Worm (Caenorhabditis elegans): ENCODE results near the gene hsd-3.

DNA sequence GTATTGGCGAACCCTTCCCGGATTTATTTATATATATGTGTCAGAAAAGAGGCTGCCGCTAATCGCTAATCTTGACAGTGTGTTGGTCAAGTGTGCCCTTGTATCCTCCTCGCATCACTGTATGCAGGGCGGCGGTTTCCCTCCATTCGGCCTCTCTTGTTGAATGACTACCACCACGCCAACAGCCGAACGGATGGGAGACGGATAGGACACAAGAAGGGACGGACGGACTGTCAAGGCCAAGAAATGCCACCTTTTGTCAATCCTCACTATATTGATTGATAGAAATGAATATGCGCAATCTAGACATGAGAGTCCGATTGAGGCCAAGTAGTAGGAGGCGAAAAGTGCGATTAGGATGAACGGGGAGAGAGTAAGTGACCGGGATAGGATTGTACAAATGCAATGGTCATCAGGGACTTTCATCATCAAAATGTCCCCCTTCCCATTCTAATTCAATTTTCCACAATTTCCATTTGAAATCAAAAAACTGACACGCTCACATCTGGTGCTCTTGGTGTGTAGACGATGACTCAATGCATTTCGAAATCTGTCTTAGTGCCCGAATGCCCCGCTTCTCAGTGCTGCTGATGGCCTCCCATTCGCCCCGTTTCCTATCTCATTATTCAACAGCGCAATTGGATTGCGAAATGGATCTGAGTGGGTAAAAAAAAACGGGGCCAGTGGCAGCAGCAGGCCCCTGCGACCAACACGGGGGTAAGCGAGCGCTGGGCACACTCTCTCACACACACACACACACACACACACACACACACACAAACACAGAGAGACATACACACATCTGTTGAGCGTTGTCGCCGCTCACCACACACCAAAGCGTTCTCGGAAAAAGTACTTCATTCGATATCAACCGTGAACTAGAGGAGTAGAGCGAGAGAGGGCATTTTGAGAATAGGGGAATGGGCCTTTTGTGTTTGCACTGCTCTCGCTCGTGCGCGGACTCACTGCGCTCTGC lies 47.1 kb upstream of the hsd-3 start:
- TF ChIP-seq efl-3 (GFP tag; optimal IDR thresholded peaks at IDR 0.05): no peak
- TF ChIP-seq aly-2 (tag; optimal IDR thresholded peaks at IDR 0.05): no peak

All from whole organism, L1 larva.